Fruit fly (Drosophila melanogaster) Kc167 (cell line): ENCODE data around the gene pug.

Source experiments
- Myc ChIP-seq: fragments of >200 bp; optimal IDR thresholded peaks from 2 replicates; lab custom pipeline; 2017; ENCODE audit warnings: missing external identifiers
- h ChIP-seq: fragments of >200 bp; optimal IDR thresholded peaks from 3 replicates; lab custom pipeline; 2018; ENCODE audit warnings: missing external identifiers
- psq ChIP-seq: fragments of >200 bp; optimal IDR thresholded peaks from 2 replicates; lab custom pipeline; 2017; ENCODE audit warnings: missing external identifiers
- ttk ChIP-seq: sonication (Bioruptor generic); optimal IDR thresholded peaks from 2 replicates; lab custom pipeline; 2017; ENCODE audit warnings: missing external identifiers

dm6 chr3R:10735857-10736256, 39.5 kb downstream of the pug start, which contains the start of gene tomboy20:
- TF ChIP-seq ttk (lab: Kevin White, UChicago) (no peak), Myc (lab: Kevin White, UChicago) (no peak), psq (lab: Kevin White, UChicago) (no peak), h (no peak)
